Fruit fly (Drosophila melanogaster) whole organism, pupa: ENCODE measurements around the gene Cpr76Bd.

ENCODE experiments used
- CG32121 ChIP-seq: fragments of 200-800 bp; sonication (Bioruptor generic); IDR thresholded peaks from 2 replicates; pipeline ENCODE4 v1.3.6; 2022; ENCODE audit warnings: missing biosample characterization, missing genetic modification characterization
- CG8159 ChIP-seq: fragments of 200-800 bp; sonication (Bioruptor generic); optimal IDR thresholded peaks from 3 replicates; lab custom pipeline; 2018; ENCODE audit warnings: missing biosample characterization, mild to moderate bottlenecking, missing genetic modification characterization, moderate library complexity
- CG8301 ChIP-seq: fragments of 200-800 bp; sonication (Bioruptor generic); optimal IDR thresholded peaks from 2 replicates; lab custom pipeline; 2018; ENCODE audit warnings: missing biosample characterization, mild to moderate bottlenecking, missing genetic modification characterization
- Pif1A ChIP-seq: fragments of 200-800 bp; sonication (Bioruptor generic); optimal IDR thresholded peaks from 3 replicates; lab custom pipeline; 2016; ENCODE audit warnings: missing biosample characterization, missing genetic modification characterization
- gl ChIP-seq: fragments of 200-800 bp; sonication (Bioruptor generic); optimal IDR thresholded peaks from 2 replicates; lab custom pipeline; 2018; ENCODE audit warnings: missing biosample characterization, mild to moderate bottlenecking, missing genetic modification characterization

- TF ChIP-seq CG8159 (no peak), CG8301 (tag; lab: Kevin White, UChicago) (no peak), CG32121 (no peak), Pif1A (no peak), gl (no peak)
Measured at dm6 chr3L:19500698-19501097, 31.8 kb upstream of the Cpr76Bd start, which contains the start of gene CG9451.
